Worm (Caenorhabditis elegans): Measurements from ENCODE around the gene C29A12.22.

DNA sequence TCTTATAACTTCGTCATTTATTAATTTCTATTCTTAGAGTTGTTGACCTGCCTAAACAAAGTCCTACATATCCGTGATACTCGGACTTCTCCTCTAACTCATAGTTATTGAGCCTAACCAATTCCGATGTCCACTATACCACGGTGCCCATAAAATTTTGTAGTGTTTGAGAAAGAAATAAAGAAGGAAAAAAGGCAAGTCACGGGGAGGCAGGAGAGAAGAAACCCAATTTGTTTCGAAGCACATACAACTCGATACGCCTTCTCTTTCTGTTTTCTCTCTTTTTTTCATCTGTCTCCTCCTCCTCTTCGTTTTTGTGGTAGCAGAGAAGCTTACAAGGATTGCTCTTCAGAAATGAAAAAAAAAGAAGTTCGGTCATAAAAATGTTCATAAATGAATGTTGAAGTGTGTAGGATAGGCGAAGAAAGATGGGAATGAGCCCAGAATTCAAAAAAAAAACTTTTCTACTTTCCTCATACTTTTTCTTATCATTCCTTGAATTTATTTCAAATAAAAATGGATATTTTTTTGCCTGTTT lies 22.9 kb downstream of the C29A12.22 start:
- TF ChIP-seq nhr-27 (tag; optimal IDR thresholded peaks at IDR 0.05) (no peak), lsy-27 (tag; optimal IDR thresholded peaks at IDR 0.05; ENCODE audit: borderline replicate concordance, insufficient read depth) (no peak), snpc-3.4 (tag; optimal IDR thresholded peaks at IDR 0.05) (no peak), xnd-1 (tag; optimal IDR thresholded peaks at IDR 0.05) (no peak)

All from whole organism, young adult.